Fruit fly (Drosophila melanogaster) whole organism, embryonic: Measurements from ENCODE around the gene CG3224.

ENCODE experiments used
- CG3407 ChIP-seq: fragments of 200-800 bp; sonication (Bioruptor generic); optimal IDR thresholded peaks from 2 replicates; lab custom pipeline; 2018; ENCODE audit warnings: missing biosample characterization, mild to moderate bottlenecking, missing genetic modification characterization
- CG4282 ChIP-seq: fragments of 200-800 bp; sonication (Bioruptor generic); optimal IDR thresholded peaks from 2 replicates; lab custom pipeline; 2016; ENCODE audit warnings: missing biosample characterization, missing genetic modification characterization
- psq ChIP-seq: fragments of 200-800 bp; sonication (Bioruptor generic); optimal IDR thresholded peaks from 2 replicates; lab custom pipeline; 2017; ENCODE audit warnings: missing biosample characterization, missing genetic modification characterization

dm6 chrX:6710258-6710657, 49.0 kb upstream of the CG3224 start:
- no peak for TF ChIP-seq CG3407 (GFP tag; lab: Kevin White, UChicago)
- TF ChIP-seq psq = no peak
- no peak for TF ChIP-seq CG4282
